Worm (Caenorhabditis elegans) whole organism, young adult: Measurements from ENCODE around the gene srw-1.

ENCODE experiments used
- ama-1 ChIP-seq, 3 experiments: fragments of 150-350 bp in 1 of 3; sonication (generic microtip) in 2 of 3; optimal IDR thresholded peaks; 2 replicates each; lab custom pipeline; 2014 to 2018; ENCODE audit warnings: missing biosample characterization in 2 of 3, missing genetic modification characterization in 2 of 3, missing genetic modification reagents in 2 of 3
- sdz-38 ChIP-seq: sonication (generic microtip); optimal IDR thresholded peaks from 2 replicates; lab custom pipeline; 2016; ENCODE audit warnings: missing genotype, missing genetic modification characterization, missing compliant biosample characterization

DNA sequence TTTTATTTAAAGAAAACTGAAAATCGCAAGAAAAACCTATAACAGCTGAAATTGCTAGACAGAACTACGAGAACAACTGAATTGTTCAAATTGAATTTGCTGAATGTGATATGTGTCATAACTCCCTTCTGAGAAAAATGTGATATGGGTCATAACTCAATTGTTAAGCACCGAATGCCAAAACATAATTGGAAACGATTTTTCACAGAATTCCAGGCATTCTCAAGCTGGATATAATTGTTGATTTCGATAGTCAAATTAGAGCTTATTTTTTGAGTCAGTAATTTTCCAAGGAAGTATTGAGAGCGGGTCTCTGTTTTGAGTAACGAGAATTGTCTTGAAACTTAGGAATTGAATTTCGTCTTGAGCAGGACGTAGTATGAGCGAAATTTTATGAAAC, 16.2 kb upstream of the srw-1 start:
- TF ChIP-seq sdz-38 (tag; lab: Kevin White, UChicago): no peak
- no peak for TF ChIP-seq ama-1 (optimal IDR thresholded peaks at IDR 0.05; lab: Kevin White, UChicago)
- TF ChIP-seq ama-1 (GFP tag; optimal IDR thresholded peaks at IDR 0.05; lab: Kevin White, UChicago): no peak
